Worm (Caenorhabditis elegans) whole organism, L2 larva: ENCODE measurements around the gene F49F1.5.
"Not testable (repeated sequence)": the region's sequence is repeated elsewhere in the genome, so short reads cannot be mapped to it uniquely, and the experiment has no call there.

Source experiments
- F13H6.1 ChIP-seq: sonication (generic microtip); optimal IDR thresholded peaks from 2 replicates; lab custom pipeline; 2016; ENCODE audit warnings: missing genetic modification characterization, missing compliant biosample characterization
- R02D3.7 ChIP-seq: fragments of 150-350 bp; optimal IDR thresholded peaks from 2 replicates; lab custom pipeline; 2014; ENCODE audit warnings: missing biosample characterization, missing genetic modification characterization
- Y55F3AM.14 ChIP-seq: fragments of 200-800 bp; sonication (Bioruptor generic); optimal IDR thresholded peaks from 2 replicates; lab custom pipeline; 2018; ENCODE audit warnings: mild to moderate bottlenecking, missing genetic modification characterization, missing compliant biosample characterization
- ZK546.5 ChIP-seq: sonication (generic microtip); optimal IDR thresholded peaks from 2 replicates; lab custom pipeline; 2017; ENCODE audit warnings: missing biosample characterization, missing genetic modification characterization
- ama-1 ChIP-seq: fragments of 150-350 bp; optimal IDR thresholded peaks from 2 replicates; lab custom pipeline; 2018; ENCODE audit warnings: inconsistent platforms
- dmd-4 ChIP-seq: sonication (generic microtip); optimal IDR thresholded peaks from 2 replicates; lab custom pipeline; 2017; ENCODE audit warnings: missing biosample characterization, missing genetic modification characterization
- fos-1 ChIP-seq: fragments of 150-350 bp; optimal IDR thresholded peaks from 2 replicates; lab custom pipeline; 2014; ENCODE audit warnings: missing biosample characterization, missing genetic modification characterization
- gmeb-1 ChIP-seq: fragments of 150-350 bp; optimal IDR thresholded peaks from 2 replicates; lab custom pipeline; 2014; ENCODE audit warnings: missing biosample characterization, missing genetic modification characterization
- lin-11 ChIP-seq: fragments of 150-350 bp; sonication (generic microtip); optimal IDR thresholded peaks from 2 replicates; lab custom pipeline; 2014; ENCODE audit warnings: missing biosample characterization, missing genetic modification characterization, inconsistent platforms, mixed read lengths
- lsy-2 ChIP-seq, 2 experiments: fragments of 150-350 bp in 1 of 2; sonication (generic microtip) in 1 of 2; optimal IDR thresholded peaks; 2 replicates each; lab custom pipeline; 2014 to 2017; ENCODE audit warnings: missing biosample characterization in 2 of 2, missing genetic modification characterization in 2 of 2
- mab-5 ChIP-seq: fragments of 150-350 bp; optimal IDR thresholded peaks from 2 replicates; lab custom pipeline; 2014; ENCODE audit warnings: missing biosample characterization, missing genetic modification characterization
- mbf-1 ChIP-seq: sonication (generic microtip); optimal IDR thresholded peaks from 2 replicates; lab custom pipeline; 2017; ENCODE audit warnings: missing biosample characterization, missing genetic modification characterization
- nhr-11 ChIP-seq: fragments of 150-350 bp; optimal IDR thresholded peaks from 2 replicates; lab custom pipeline; 2014; ENCODE audit warnings: missing biosample characterization, missing genetic modification characterization
- nhr-129 ChIP-seq: fragments of 150-350 bp; optimal IDR thresholded peaks from 2 replicates; lab custom pipeline; 2014; ENCODE audit warnings: missing biosample characterization, missing genetic modification characterization
- nhr-237 ChIP-seq: fragments of 150-350 bp; optimal IDR thresholded peaks from 2 replicates; lab custom pipeline; 2014; ENCODE audit warnings: missing biosample characterization, missing genetic modification characterization
- nhr-25 ChIP-seq: fragments of 150-350 bp; sonication (generic microtip); optimal IDR thresholded peaks from 3 replicates; lab custom pipeline; 2014; ENCODE audit warnings: missing biosample characterization, missing genetic modification characterization
- nhr-77 ChIP-seq: fragments of 150-350 bp; optimal IDR thresholded peaks from 2 replicates; lab custom pipeline; 2014; ENCODE audit warnings: missing biosample characterization, missing genetic modification characterization
- peb-1 ChIP-seq: fragments of 150-350 bp; optimal IDR thresholded peaks from 2 replicates; lab custom pipeline; 2014; ENCODE audit warnings: missing biosample characterization, missing genetic modification characterization
- sem-4 ChIP-seq: fragments of 150-350 bp; optimal IDR thresholded peaks from 2 replicates; lab custom pipeline; 2014; ENCODE audit warnings: missing biosample characterization, missing genetic modification reagents, missing genetic modification characterization
- skn-1 ChIP-seq: sonication (generic microtip); optimal IDR thresholded peaks from 2 replicates; lab custom pipeline; 2017; ENCODE audit warnings: missing biosample characterization, missing genetic modification characterization
- sma-3 ChIP-seq: sonication (generic microtip); optimal IDR thresholded peaks from 2 replicates; lab custom pipeline; 2016; ENCODE audit warnings: missing genetic modification reagents, missing genetic modification characterization, missing compliant biosample characterization
- sma-9 ChIP-seq, 2 experiments: fragments of 150-350 bp in 1 of 2; sonication (generic microtip) in 1 of 2; optimal IDR thresholded peaks; 2 replicates each; lab custom pipeline; 2014 to 2016; ENCODE audit warnings: missing genetic modification characterization in 2 of 2, mild to moderate bottlenecking in 1 of 2, missing biosample characterization in 1 of 2, missing compliant biosample characterization in 1 of 2, missing genetic modification reagents in 1 of 2, moderate library complexity in 1 of 2
- unc-39 ChIP-seq: fragments of 150-350 bp; optimal IDR thresholded peaks from 2 replicates; lab custom pipeline; 2014; ENCODE audit warnings: missing biosample characterization, missing genetic modification characterization
- unc-55 ChIP-seq: fragments of 150-350 bp; sonication (generic microtip); optimal IDR thresholded peaks from 3 replicates; lab custom pipeline; 2014; ENCODE audit warnings: missing biosample characterization, missing genetic modification reagents, missing genetic modification characterization
- unc-62 ChIP-seq: fragments of 150-350 bp; optimal IDR thresholded peaks from 2 replicates; lab custom pipeline; 2014; ENCODE audit warnings: missing biosample characterization, missing genetic modification reagents, missing genetic modification characterization
- ztf-1 ChIP-seq: fragments of 200-800 bp; sonication (Bioruptor generic); conservative IDR thresholded peaks from 2 replicates; pipeline ENCODE4 v1.3.6; 2022; ENCODE audit warnings: missing genetic modification characterization, missing compliant biosample characterization
- ztf-11 ChIP-seq: sonication (generic microtip); optimal IDR thresholded peaks from 2 replicates; lab custom pipeline; 2017; ENCODE audit warnings: missing biosample characterization, missing genetic modification characterization
- ztf-4 ChIP-seq: fragments of 150-350 bp; optimal IDR thresholded peaks from 2 replicates; lab custom pipeline; 2014; ENCODE audit warnings: missing biosample characterization, missing genetic modification characterization

The F49F1.5 gene

DNA sequence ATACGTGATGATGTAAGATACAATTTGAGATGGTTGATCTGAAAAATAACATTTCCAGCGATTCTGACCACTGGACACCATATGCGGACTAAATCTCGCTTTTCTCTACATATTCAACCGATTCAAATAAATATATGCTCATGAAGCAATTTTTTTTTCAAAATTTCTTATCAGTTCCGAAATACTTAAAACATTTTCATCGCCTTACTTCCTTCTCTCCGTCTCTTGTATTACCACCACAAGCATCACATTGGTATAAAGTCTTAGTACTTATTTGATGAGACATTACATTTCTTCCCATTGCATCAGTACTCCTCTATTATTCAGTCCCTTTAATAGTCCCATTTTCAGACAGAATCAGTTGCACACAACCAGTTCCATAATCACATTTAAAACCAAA lies 34.4 kb upstream of the F49F1.5 start, which contains the start of gene K08D10.14:
Gene K08D10.14, plus strand, starts transcription at position 301 of the 400 bp plus-strand sequence.
- TF ChIP-seq fos-1 (tag; lab: Kevin White, UChicago), result peak; percentile 0
- no peak for TF ChIP-seq nhr-237 (tag; lab: Kevin White, UChicago)
- TF ChIP-seq, all 48 proteins: peak for 1

DNA sequence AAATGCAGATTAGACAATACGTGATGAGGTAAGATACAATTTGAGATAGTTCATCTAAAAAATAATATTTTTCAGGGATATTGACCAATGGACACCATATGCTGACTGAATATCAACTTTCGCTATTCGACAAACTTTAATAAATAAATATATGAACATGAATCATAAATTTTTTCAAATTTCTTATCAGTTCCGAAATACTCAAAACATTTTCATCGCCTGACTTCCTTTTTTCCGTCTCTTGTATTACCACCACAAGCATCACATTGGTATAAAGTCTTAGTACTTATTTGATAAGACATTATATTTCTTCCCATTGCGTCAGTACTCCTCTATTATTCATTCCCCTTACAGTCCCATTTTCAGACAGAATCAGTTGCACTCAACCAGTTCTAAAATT lies 31.9 kb upstream of the F49F1.5 start, which contains the start of the genes K08D10.10 and R07C12.1:
Gene K08D10.10, plus strand, starts transcription at position 93 of the 400 bp plus-strand sequence.
Gene R07C12.1, plus strand, starts transcription at position 314 of the 400 bp plus-strand sequence.
- TF ChIP-seq fos-1 (tag; lab: Kevin White, UChicago), result peak; percentile 69
- no peak for TF ChIP-seq lin-11 (tag; lab: Kevin White, UChicago)
- TF ChIP-seq dmd-4 (tag; lab: Kevin White, UChicago), result no peak
- TF ChIP-seq unc-39, result no peak
- TF ChIP-seq mbf-1 (tag; lab: Kevin White, UChicago), result no peak

DNA sequence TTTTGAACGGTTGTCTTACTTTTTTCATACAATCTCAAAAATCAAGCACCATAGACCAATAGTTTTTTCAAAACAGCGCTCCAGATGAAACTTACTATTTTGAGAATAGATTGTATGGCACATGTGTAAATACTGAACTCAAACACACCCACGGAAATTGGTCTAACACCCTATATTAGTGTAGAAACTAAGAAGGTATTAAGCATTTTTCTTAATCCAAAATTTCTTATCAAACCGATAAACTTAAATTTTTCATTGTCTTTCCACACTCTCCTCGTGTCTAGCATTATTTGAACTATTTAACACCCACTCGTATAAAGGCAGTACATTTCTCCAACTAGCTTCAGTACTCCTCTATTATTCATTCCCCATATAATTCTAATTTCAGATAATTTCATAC lies 29.9 kb upstream of the F49F1.5 start:
- TF ChIP-seq unc-55 (GFP tag; lab: Kevin White, UChicago) (no peak), fos-1 (tag; lab: Kevin White, UChicago) (peak; percentile 9)

DNA sequence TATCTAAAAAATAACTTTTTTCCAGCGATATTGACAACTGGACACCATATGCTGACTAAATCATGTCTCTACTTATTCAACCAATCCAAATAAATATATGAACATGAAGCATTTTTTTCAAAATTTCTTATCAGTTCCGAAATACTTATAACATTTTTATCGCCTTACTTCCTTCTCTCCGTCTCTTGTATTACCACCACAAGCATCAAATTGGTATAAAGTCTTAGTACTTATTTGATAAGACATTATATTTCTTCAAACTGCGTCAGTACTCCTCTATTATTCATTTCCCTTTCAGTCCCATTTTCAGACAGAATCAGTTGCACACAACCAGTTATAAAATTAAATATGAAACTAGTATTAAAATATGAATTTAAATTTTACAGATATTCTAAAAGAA lies 27.7 kb upstream of the F49F1.5 start:
- TF ChIP-seq nhr-25 (tag; lab: Kevin White, UChicago), result no peak
- TF ChIP-seq fos-1 (tag; lab: Kevin White, UChicago), result peak; percentile 91

DNA sequence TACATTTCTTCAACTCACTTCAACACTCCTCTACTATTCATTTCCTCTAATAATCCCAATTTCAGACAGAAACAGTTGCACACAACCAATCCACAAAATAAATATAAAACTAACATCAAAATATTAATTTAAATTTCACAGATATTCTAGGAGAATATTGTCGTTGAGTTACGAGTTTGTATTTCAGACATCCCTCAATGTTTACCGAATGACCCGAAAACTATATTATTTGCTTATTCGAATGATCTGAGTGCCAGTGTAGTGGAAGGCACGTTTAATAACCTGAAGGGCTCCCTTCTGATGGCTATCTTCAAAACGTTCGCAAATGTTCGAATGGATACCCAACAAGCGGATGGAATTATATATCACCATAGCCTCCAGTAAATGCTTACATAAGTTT lies 24.6 kb upstream of the F49F1.5 start, which contains the start of gene R07C12.3:
Gene R07C12.3, plus strand, starts transcription at position 301 of the 400 bp plus-strand sequence.
- TF ChIP-seq ama-1, result no peak
- TF ChIP-seq sma-3 (GFP tag; lab: Kevin White, UChicago), result no peak
- no peak for TF ChIP-seq Y55F3AM.14 (GFP tag; lab: Kevin White, UChicago)
- TF ChIP-seq fos-1 (tag; lab: Kevin White, UChicago), result no peak
- no peak for TF ChIP-seq nhr-77 (tag; lab: Kevin White, UChicago)
- no peak for TF ChIP-seq sma-9 (GFP tag; optimal IDR thresholded peaks at IDR 0.05; lab: Kevin White, UChicago)
- TF ChIP-seq sma-9 (tag; optimal IDR thresholded peaks at IDR 0.05; lab: Kevin White, UChicago), result no peak
- TF ChIP-seq nhr-11 (tag; lab: Kevin White, UChicago), result no peak
- TF ChIP-seq peb-1 (tag; lab: Kevin White, UChicago), result no peak
- TF ChIP-seq R02D3.7 (tag; lab: Kevin White, UChicago), result no peak
- no peak for TF ChIP-seq unc-62 (GFP tag; lab: Kevin White, UChicago)
- no peak for TF ChIP-seq nhr-129 (tag; lab: Kevin White, UChicago)
- no peak for TF ChIP-seq sem-4
- TF ChIP-seq mab-5 (tag; lab: Kevin White, UChicago), result no peak
- no peak for TF ChIP-seq ZK546.5 (tag; lab: Kevin White, UChicago)
- no peak for TF ChIP-seq nhr-237 (tag; lab: Kevin White, UChicago)
- TF ChIP-seq ztf-1 (GFP tag; lab: Robert Waterston, UW), result no peak
- TF ChIP-seq gmeb-1, result no peak
- no peak for TF ChIP-seq lsy-2 (tag; optimal IDR thresholded peaks at IDR 0.05; lab: Kevin White, UChicago)
- TF ChIP-seq ztf-4 (tag; lab: Kevin White, UChicago), result no peak
- TF ChIP-seq ztf-11 (tag; lab: Kevin White, UChicago), result no peak

DNA sequence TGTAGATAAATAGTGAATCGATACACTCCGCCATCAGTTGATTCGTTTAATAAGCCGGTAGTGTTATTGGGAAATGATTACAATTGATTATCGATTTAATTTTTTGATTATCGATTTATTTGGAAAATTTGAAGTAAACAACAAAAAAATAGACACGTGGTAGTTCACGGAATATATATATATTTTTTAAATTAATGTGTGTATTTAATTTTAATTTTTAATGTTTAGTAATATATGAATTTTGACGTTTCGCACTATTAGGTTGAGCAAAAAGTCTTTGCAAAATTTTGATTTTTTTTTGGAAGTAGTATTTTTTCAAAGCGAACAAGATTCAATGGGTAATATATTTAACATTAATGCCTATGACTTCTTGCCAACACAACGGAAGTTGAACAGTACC lies 22.8 kb upstream of the F49F1.5 start, which contains the start of gene F49F1.12:
Gene F49F1.12, minus strand, starts transcription at position 101 of the 400 bp plus-strand sequence.
- TF ChIP-seq ama-1; skn-1 (tag; lab: Kevin White, UChicago); unc-62 (GFP tag; lab: Kevin White, UChicago): not testable (repeated sequence)

DNA sequence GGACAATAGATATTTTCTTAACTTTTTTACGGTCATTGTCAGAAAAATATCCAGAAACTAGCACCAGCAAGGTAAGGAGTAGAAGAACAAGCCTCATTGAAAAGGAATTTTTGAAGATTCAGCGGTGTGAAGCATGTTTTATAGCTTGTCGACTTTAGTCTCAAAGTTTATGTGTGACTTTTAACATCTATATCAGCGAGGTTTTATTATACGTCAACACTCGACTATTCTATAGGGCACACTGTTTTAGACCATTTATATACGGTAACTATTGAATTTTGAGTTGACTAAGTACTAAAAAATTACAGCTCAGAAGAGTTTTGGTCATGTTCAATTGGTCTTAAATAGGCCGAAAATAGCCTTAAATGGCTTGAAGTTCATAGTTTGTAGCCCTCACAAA lies 21.1 kb upstream of the F49F1.5 start, which contains the start of gene F49F1.11:
Gene F49F1.11, minus strand, starts transcription at position 101 of the 400 bp plus-strand sequence.
- no peak for TF ChIP-seq Y55F3AM.14 (GFP tag; lab: Kevin White, UChicago)
- TF ChIP-seq lsy-2 (tag; optimal IDR thresholded peaks at IDR 0.05; lab: Kevin White, UChicago), result no peak
- TF ChIP-seq ztf-11 (tag; lab: Kevin White, UChicago), result no peak
- TF ChIP-seq nhr-11 (tag; lab: Kevin White, UChicago), result no peak
- TF ChIP-seq F13H6.1 (tag; lab: Kevin White, UChicago), result no peak
- no peak for TF ChIP-seq peb-1 (tag; lab: Kevin White, UChicago)
